Fruit fly (Drosophila melanogaster) S2 (cell line): ENCODE data around the gene CG8774.

Experiments
- CG8478 ChIP-seq: fragments of >200 bp; optimal IDR thresholded peaks from 2 replicates; lab custom pipeline; 2018
- CTCF ChIP-seq, 2 experiments: fragments of >200 bp; optimal IDR thresholded peaks; 2 replicates each; lab custom pipeline; 2018

DNA sequence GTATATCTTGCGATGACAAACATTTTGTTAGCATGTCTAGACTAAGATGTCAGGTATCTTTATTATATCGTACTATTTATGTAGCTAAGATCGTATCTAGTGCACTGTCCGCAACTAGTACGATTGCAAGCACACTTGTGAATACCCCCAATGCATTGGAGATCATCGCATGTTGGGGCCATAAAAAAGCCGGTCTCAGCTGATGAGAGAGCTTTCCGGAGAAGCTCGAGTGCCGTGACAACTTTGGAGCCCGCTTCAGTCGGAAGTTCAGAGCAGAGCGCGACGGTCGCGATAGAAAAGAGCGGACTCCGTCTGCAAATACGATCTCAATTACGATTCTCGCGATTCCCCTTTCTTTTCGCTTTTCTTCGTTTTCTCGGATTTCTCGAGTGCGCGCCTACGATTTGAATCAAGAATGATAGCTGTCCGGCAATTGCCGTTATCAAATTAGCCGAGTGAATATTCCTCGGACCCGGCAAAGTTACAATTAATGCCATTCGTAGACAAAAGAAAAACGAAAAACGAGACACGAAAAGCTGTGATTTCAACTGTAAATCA, 6.0 kb downstream of the CG8774 start:
- TF ChIP-seq CTCF (optimal IDR thresholded peaks at IDR 0.05; lab: Kevin White, UChicago) (no peak), CG8478 (lab: Kevin White, UChicago) (no peak)
